Fruit fly (Drosophila melanogaster): ENCODE measurements around the gene CG13285.
A peak's percentile ranks its signal among the peaks of the same experiment; 100 is the strongest.

The CG13285 gene

DNA sequence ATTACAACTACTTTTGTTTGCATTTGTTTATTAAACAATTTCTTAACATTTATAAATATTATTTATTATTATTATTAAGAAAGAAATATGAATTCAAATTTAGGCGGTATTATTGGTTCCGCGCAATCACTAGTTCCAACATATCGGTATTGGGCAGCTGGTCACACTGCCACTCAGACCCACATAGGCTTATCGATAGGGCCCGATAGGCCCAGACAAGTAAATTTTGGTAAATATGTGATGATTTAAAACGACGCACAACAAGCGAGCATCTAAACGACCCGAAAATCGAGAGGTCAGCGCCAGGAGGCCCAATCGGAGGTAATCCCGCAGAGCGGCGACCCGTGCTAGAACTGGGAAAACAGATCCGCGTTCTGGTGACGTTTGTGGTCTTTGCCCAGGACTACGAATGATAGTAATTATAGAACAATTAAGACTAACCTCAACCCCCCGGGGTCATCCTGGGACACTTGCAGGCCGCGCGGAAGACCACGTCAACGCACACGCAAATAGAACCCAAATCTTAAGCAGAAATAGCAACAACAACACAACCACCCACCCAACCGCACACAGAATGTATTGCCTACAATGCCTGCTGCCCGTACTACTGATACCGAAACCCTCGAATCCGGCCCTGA lies 29.6 kb upstream of the CG13285 start, which contains the start of gene bc10:
bc10 (plus strand) TSS at position 181 of the 638 bp plus-strand sequence.
- TF ChIP-seq fd96Ca (GFP tag; IDR thresholded peaks at IDR 0.05) = no peak
- TF ChIP-seq CG17806 (tag; optimal IDR thresholded peaks at IDR 0.05) = no peak
- TF ChIP-seq rn (GFP tag; IDR thresholded peaks at IDR 0.05) = no peak
- TF ChIP-seq CG13204 (GFP tag; optimal IDR thresholded peaks at IDR 0.05) = no peak
- TF ChIP-seq CG14655 (GFP tag; optimal IDR thresholded peaks at IDR 0.05) = no peak
- TF ChIP-seq CG9948 (tag; optimal IDR thresholded peaks at IDR 0.05) = no peak
- TF ChIP-seq gl (tag; optimal IDR thresholded peaks at IDR 0.05) = no peak
- TF ChIP-seq CG4496 (GFP tag; IDR thresholded peaks at IDR 0.05) = no peak
- TF ChIP-seq CG15710 (tag; optimal IDR thresholded peaks at IDR 0.05) = no peak
- no peak for TF ChIP-seq CG32121 (GFP tag; IDR thresholded peaks at IDR 0.05)
- TF ChIP-seq D1 (tag; optimal IDR thresholded peaks at IDR 0.05) = no peak
- no peak for TF ChIP-seq CG12605 (GFP tag; IDR thresholded peaks at IDR 0.05)
- no peak for TF ChIP-seq Pif1A (GFP tag; optimal IDR thresholded peaks at IDR 0.05)
- no peak for TF ChIP-seq Ets98B (GFP tag; IDR thresholded peaks at IDR 0.05)
- TF ChIP-seq Pif1B (GFP tag; optimal IDR thresholded peaks at IDR 0.05) = no peak
- TF ChIP-seq CG8159 (tag; optimal IDR thresholded peaks at IDR 0.05) = no peak
- no peak for TF ChIP-seq EcR (GFP tag; optimal IDR thresholded peaks at IDR 0.05)

DNA sequence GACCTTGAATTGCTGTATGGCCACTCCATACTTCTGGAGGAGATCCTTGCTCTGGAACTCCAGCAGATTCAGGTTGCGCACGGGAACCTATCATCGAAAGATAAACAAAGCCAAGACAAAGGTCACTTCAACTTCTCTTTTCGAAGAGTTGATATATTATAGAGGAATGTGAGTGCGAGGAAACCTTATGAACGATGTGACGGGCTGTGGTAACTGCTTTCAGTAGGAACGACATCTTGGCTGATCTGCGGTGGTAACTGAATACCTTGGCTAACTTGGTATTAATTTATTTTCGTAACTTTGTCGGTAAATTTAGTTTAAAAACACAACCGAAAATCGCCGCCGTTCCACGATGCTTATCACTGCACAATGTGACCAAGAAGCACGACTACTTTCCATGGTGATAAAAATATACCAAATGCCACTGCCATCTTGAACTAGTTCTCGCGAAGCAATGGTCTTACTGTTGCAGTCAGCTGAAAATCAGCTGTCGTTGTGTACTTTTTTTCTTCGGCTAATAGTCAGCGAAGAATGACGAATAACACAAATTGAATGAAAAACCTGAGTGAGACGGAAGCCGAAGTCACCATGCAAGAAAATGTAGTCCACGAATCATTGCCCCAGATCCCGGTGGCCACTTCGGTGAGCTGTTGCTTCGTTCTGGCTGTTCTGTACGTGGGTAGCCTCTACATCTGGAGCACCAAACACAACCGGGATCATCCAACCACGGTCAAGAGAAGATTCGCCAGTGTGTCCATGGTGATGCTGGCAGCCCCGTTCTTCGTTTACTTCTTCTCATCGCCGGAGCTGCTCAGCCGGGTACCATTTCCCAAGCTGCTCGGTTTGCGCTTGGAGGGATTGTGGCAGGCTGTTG lies 28.0 kb upstream of the CG13285 start, which contains the start of the genes ScsbetaG and Sras:
ScsbetaG (minus strand) TSS at position 383 of the 874 bp plus-strand sequence.
Sras (plus strand) TSS at position 466 of the 874 bp plus-strand sequence.
- no peak for TF ChIP-seq Snoo (tag; optimal IDR thresholded peaks at IDR 0.05)
- TF ChIP-seq CG32121 (GFP tag; IDR thresholded peaks at IDR 0.05) = no peak
- TF ChIP-seq gl (tag; optimal IDR thresholded peaks at IDR 0.05) = peak; percentile 1
- TF ChIP-seq D1 (tag; optimal IDR thresholded peaks at IDR 0.05) = no peak
- no peak for TF ChIP-seq EcR (GFP tag; optimal IDR thresholded peaks at IDR 0.05)
- no peak for TF ChIP-seq CG8301 (tag; optimal IDR thresholded peaks at IDR 0.05)
- TF ChIP-seq CG15710 (tag; optimal IDR thresholded peaks at IDR 0.05) = no peak
- no peak for TF ChIP-seq rn (GFP tag; IDR thresholded peaks at IDR 0.05)
- TF ChIP-seq CG4496 (GFP tag; IDR thresholded peaks at IDR 0.05) = no peak

DNA sequence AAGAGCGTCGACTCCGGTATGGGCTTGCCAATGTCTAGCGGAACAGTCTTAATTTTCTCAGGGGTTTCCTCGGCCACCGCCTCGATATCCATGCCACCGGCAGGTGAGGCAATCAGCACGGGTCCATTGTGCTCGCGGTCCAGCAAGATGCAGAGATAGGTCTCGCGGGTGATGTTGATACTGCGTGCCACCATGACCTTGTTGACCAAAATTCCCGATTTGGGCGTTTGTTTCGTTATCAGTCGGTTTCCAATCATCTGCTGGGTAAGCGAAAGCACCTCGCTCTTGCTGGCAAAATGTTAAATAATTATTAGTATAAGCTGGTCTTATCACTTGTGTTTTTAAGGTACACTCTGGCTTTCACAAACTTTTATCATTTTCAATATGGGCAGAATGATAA lies 27.0 kb upstream of the CG13285 start:
- no peak for TF ChIP-seq EcR (GFP tag; optimal IDR thresholded peaks at IDR 0.05)
- no peak for TF ChIP-seq Pif1B (GFP tag; optimal IDR thresholded peaks at IDR 0.05)
- no peak for TF ChIP-seq gl (tag; optimal IDR thresholded peaks at IDR 0.05)
- TF ChIP-seq D1 (tag; optimal IDR thresholded peaks at IDR 0.05) = no peak
- TF ChIP-seq rn (GFP tag; IDR thresholded peaks at IDR 0.05) = no peak
- no peak for TF ChIP-seq CG4496 (GFP tag; IDR thresholded peaks at IDR 0.05)
- TF ChIP-seq fd96Ca (GFP tag; IDR thresholded peaks at IDR 0.05) = no peak
- TF ChIP-seq Ets98B (GFP tag; IDR thresholded peaks at IDR 0.05) = no peak
- TF ChIP-seq CG12605 (GFP tag; IDR thresholded peaks at IDR 0.05) = no peak
- TF ChIP-seq CG14655 (GFP tag; optimal IDR thresholded peaks at IDR 0.05) = no peak
- TF ChIP-seq Snoo (tag; optimal IDR thresholded peaks at IDR 0.05) = no peak

DNA sequence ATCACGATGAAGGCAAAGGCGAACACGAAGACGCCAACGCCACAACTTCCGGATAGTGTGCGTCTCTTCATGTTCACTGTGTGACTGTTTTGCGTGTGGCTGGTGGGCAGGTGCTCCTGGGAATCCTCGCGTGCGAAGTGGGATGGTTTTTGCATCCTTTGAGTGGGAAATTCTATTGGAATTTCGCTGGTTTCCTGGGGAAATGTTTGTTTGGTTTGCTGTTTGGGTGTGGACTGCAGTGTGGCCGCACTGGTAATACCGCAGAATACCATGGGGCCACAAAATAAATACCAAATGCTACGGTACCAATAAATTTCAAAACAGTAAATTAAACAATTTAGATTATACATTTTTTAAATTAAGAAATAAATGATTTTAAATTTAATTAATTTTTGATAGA lies 25.8 kb upstream of the CG13285 start, which contains the start of gene sinu:
sinu (minus strand) TSS at position 258 of the 400 bp plus-strand sequence.
- TF ChIP-seq Pif1A (GFP tag; optimal IDR thresholded peaks at IDR 0.05) (no peak), CG12605 (GFP tag; IDR thresholded peaks at IDR 0.05) (no peak), CG8301 (tag; optimal IDR thresholded peaks at IDR 0.05) (no peak), CG4496 (GFP tag; IDR thresholded peaks at IDR 0.05) (no peak), D1 (tag; optimal IDR thresholded peaks at IDR 0.05) (no peak), Ets98B (GFP tag; IDR thresholded peaks at IDR 0.05) (no peak), fd96Ca (GFP tag; IDR thresholded peaks at IDR 0.05) (no peak), CG14655 (GFP tag; optimal IDR thresholded peaks at IDR 0.05) (no peak), CG13204 (GFP tag; optimal IDR thresholded peaks at IDR 0.05) (no peak), CG10348 (GFP tag; IDR thresholded peaks at IDR 0.05) (no peak), CG17806 (tag; optimal IDR thresholded peaks at IDR 0.05) (no peak), rn (GFP tag; IDR thresholded peaks at IDR 0.05) (no peak), CG8159 (tag; optimal IDR thresholded peaks at IDR 0.05) (no peak), EcR (GFP tag; optimal IDR thresholded peaks at IDR 0.05) (no peak), CG32121 (GFP tag; IDR thresholded peaks at IDR 0.05) (no peak), CG15710 (tag; optimal IDR thresholded peaks at IDR 0.05) (no peak), CG9948 (tag; optimal IDR thresholded peaks at IDR 0.05) (no peak), Pif1B (GFP tag; optimal IDR thresholded peaks at IDR 0.05) (no peak), CG34367 (tag; optimal IDR thresholded peaks at IDR 0.05) (no peak), Snoo (tag; optimal IDR thresholded peaks at IDR 0.05) (no peak)

DNA sequence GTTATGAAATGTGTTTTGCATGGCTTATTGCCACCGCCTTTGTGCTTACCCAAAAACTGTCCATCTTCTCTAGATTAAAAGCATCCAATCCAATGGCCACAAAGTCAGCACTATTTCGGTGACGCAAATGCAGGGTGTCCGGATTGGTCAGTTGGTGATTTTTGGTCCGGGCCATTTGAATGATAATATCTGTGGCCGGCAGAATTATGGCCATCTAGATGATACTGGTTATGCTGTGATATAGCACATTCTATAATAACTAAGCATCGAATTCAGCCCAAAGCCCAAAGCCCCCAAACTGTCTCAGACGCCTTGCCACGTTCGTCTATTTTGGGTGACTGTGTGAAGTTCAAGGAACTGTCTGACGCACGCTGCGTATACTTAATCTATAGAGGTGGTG lies 20.6 kb upstream of the CG13285 start:
- TF ChIP-seq CG34367 (tag; optimal IDR thresholded peaks at IDR 0.05) (no peak), fd96Ca (GFP tag; IDR thresholded peaks at IDR 0.05) (no peak), Pif1A (GFP tag; optimal IDR thresholded peaks at IDR 0.05) (no peak), CG4496 (GFP tag; IDR thresholded peaks at IDR 0.05) (no peak), D1 (tag; optimal IDR thresholded peaks at IDR 0.05) (no peak)

DNA sequence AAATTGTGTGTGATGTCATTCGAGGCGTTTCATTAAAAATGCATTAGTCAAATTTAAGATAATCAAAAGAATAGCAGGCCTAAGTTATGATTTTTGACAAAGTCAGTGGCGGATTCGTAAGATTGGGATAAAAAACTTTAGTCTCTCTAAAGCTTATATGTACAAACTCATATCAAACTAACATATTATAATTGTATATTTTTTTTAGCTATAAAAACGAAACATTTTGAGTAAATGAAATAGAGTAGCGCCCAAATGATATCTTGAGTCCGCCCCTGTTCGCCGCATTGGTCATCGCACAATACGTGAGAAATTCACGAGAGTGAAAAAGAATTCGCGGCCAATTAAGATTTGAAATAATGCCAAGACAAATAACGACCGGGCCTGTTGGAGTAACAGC lies 18.8 kb upstream of the CG13285 start:
- TF ChIP-seq CG8301 (tag; optimal IDR thresholded peaks at IDR 0.05) = no peak
- TF ChIP-seq CG32121 (GFP tag; IDR thresholded peaks at IDR 0.05) = no peak; the same call in 1 of the 2 replicates
- TF ChIP-seq CG34367 (tag; optimal IDR thresholded peaks at IDR 0.05) = peak; percentile 1
- TF ChIP-seq fd96Ca (GFP tag; IDR thresholded peaks at IDR 0.05) = no peak
- TF ChIP-seq Pif1A (GFP tag; optimal IDR thresholded peaks at IDR 0.05) = no peak
- no peak for TF ChIP-seq CG12605 (GFP tag; IDR thresholded peaks at IDR 0.05)
- TF ChIP-seq Pif1B (GFP tag; optimal IDR thresholded peaks at IDR 0.05) = peak; percentile 56
- TF ChIP-seq D1 (tag; optimal IDR thresholded peaks at IDR 0.05) = no peak
- no peak for TF ChIP-seq rn (GFP tag; IDR thresholded peaks at IDR 0.05)
- peak; percentile 48 for TF ChIP-seq CG15710 (tag; optimal IDR thresholded peaks at IDR 0.05)
- no peak for TF ChIP-seq CG8159 (tag; optimal IDR thresholded peaks at IDR 0.05)
- 0 out of 3 replicates have a peak, but pooled peaks have one; percentile 55 for TF ChIP-seq CG4496 (GFP tag; IDR thresholded peaks at IDR 0.05)
- TF ChIP-seq Ets98B (GFP tag; IDR thresholded peaks at IDR 0.05) = no peak
- no peak for TF ChIP-seq EcR (GFP tag; optimal IDR thresholded peaks at IDR 0.05)
- TF ChIP-seq Snoo (tag; optimal IDR thresholded peaks at IDR 0.05) = peak; percentile 54
- TF ChIP-seq CG10348 (GFP tag; IDR thresholded peaks at IDR 0.05) = no peak
- TF ChIP-seq CG9948 (tag; optimal IDR thresholded peaks at IDR 0.05) = peak; percentile 27
- TF ChIP-seq CG13204 (GFP tag; optimal IDR thresholded peaks at IDR 0.05) = no peak
- no peak for TF ChIP-seq CG14655 (GFP tag; optimal IDR thresholded peaks at IDR 0.05)
- no peak for TF ChIP-seq gl (tag; optimal IDR thresholded peaks at IDR 0.05)
- peak; percentile 38 for TF ChIP-seq CG17806 (tag; optimal IDR thresholded peaks at IDR 0.05)

Measured in whole organism, pupa.